Worm (Caenorhabditis elegans) whole organism, L3 larva: ENCODE measurements around the gene clc-7.

ENCODE experiments used
- R02D3.7 ChIP-seq: fragments of 150-350 bp; optimal IDR thresholded peaks from 2 replicates; lab custom pipeline; 2014; ENCODE audit warnings: missing biosample characterization, missing genetic modification characterization
- aly-2 ChIP-seq: fragments of 150-350 bp; optimal IDR thresholded peaks from 2 replicates; lab custom pipeline; 2014; ENCODE audit warnings: missing biosample characterization, missing genetic modification characterization
- ceh-82 ChIP-seq: fragments of 150-350 bp; optimal IDR thresholded peaks from 2 replicates; lab custom pipeline; 2014; ENCODE audit warnings: missing biosample characterization, missing genetic modification characterization
- ceh-9 ChIP-seq: sonication (generic microtip); optimal IDR thresholded peaks from 2 replicates; lab custom pipeline; 2018; ENCODE audit warnings: missing biosample characterization, missing genetic modification characterization
- nhr-11 ChIP-seq: fragments of 150-350 bp; optimal IDR thresholded peaks from 2 replicates; lab custom pipeline; 2014; ENCODE audit warnings: missing biosample characterization, missing genetic modification characterization
- nhr-12 ChIP-seq: fragments of 150-350 bp; optimal IDR thresholded peaks from 2 replicates; lab custom pipeline; 2014; ENCODE audit warnings: missing biosample characterization, missing genetic modification characterization
- nhr-25 ChIP-seq: sonication (generic microtip); optimal IDR thresholded peaks from 2 replicates; lab custom pipeline; 2017; ENCODE audit warnings: missing biosample characterization, missing genetic modification characterization
- pha-4 ChIP-seq: fragments of 150-350 bp; optimal IDR thresholded peaks from 2 replicates; lab custom pipeline; 2014; ENCODE audit warnings: missing biosample characterization, missing genetic modification reagents, missing genetic modification characterization

- TF ChIP-seq pha-4 (peak; percentile 46), nhr-25 (peak; percentile 43), R02D3.7 (tag; lab: Kevin White, UChicago) (no peak), nhr-12 (no peak), ceh-82 (no peak), ceh-9 (no peak), nhr-11 (tag; lab: Kevin White, UChicago) (no peak), aly-2 (tag; lab: Kevin White, UChicago) (no peak)
Measured at ce11 chrX:5116816-5117459, 49.0 kb downstream of the clc-7 start, which contains the start of gene apl-1.
